Fruit fly (Drosophila melanogaster) S2 (cell line): ENCODE data around the gene CG34299.

ENCODE experiments used
- CG8478 ChIP-seq: fragments of >200 bp; optimal IDR thresholded peaks from 2 replicates; lab custom pipeline; 2018
- CTCF ChIP-seq, 2 experiments: fragments of >200 bp; optimal IDR thresholded peaks; 2 replicates each; lab custom pipeline; 2018

CG34299 gene

DNA sequence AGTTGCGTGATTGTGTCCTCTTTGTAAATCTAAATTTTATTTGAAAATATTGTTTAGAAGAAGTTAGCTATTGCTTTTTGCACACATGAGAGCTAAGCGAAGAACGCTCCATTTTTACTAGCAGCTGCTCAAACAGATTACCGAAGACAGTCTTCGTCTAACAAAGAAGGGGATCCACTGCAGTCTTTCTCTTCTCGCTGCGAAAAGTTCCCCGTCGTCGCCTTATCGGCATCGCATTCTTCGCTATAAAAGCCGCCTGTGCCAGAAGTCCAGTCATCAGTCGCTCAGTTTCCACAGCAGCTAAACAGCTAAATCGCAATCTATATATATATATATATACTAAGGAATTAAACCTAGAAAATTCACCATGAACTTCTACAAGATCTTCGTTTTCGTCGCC lies 33.2 kb upstream of the CG34299 start, which contains the start of gene CecC:
Gene CecC, plus strand, starts transcription at position 275 of the 400 bp plus-strand sequence.
- TF ChIP-seq CG8478 (lab: Kevin White, UChicago): no peak
- TF ChIP-seq CTCF (optimal IDR thresholded peaks at IDR 0.05; lab: Kevin White, UChicago): no peak

DNA sequence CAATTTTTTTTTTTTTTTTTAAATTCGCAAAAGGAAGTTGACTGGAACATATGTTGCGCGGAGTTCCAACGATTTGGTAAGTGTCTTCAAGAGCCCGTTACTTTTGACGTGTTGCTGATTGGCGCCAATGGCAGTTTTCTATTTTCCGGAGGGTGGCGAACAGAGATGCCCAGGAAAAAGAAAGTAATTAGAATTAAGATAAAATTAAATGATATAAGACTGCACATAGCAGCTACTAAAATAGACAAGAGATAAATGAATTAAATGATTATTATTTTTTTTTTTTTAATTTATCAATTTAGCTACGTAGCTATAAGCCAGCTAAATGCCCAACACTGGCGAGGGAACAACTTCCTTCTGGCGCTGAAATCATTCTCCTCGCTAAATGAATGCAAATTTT lies 27.1 kb upstream of the CG34299 start:
- TF ChIP-seq CG8478 (lab: Kevin White, UChicago) (no peak), CTCF (optimal IDR thresholded peaks at IDR 0.05; lab: Kevin White, UChicago) (no peak)

DNA sequence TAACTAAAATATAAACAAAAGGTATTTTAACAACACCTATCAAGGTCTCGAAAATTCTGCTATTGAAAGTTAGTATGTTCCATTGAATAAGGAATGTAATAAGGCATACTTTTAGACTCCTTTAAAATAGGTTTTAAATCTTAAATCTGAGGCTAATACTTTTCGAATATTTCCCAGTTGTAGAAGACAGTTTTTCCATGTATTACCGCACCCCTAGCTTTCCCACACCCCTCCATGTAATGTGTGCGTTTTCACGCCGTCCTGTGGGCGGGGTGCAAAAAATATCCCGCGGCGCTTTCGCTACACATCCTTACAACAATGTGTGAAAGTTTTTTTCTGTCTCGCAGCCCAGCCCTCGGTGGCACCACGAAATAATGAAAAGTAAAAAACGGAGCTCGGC lies 24.8 kb upstream of the CG34299 start:
- TF ChIP-seq CG8478 (lab: Kevin White, UChicago): no peak
- no peak for TF ChIP-seq CTCF (optimal IDR thresholded peaks at IDR 0.05; lab: Kevin White, UChicago)

DNA sequence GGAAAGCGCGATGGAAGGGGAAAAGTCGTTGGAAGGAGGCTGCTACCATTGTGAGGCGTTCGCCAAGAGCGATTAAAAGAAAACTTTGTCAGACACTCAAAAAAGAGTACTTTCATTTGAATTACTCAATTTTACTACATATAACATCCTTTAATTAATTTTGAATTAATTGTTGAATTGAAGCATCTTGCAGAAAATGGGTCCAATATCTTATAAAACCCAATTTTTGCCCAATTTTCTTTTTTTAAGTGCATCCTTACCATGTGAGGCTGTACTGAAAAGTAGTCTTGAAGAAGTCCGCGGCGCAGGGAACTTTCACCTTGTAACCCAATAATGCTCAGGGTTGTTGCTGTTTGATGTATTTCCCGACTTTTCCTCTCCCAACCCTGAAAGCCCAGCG lies 14.1 kb upstream of the CG34299 start:
- no peak for TF ChIP-seq CTCF (optimal IDR thresholded peaks at IDR 0.05; lab: Kevin White, UChicago)
- TF ChIP-seq CG8478 (lab: Kevin White, UChicago): no peak

DNA sequence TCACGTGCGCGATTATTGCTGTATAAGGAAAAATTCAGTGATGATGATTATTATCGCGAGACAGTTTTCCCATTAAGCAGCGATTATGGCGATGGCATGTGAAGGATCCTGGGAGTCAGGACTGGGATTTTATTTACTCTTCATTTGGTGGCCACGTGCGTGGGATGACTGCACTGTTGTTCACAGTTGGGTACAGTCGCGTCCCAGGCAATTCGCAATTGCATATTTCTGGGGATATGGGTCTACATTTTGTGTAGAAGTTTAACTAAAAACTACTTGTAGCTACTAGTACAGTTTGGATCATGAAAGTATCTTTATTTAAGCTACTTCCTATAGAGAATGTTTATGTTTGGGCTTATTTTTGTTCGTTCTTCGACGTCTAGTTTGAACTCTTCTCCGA lies 12.4 kb upstream of the CG34299 start:
- TF ChIP-seq CTCF (optimal IDR thresholded peaks at IDR 0.05; lab: Kevin White, UChicago): no peak
- no peak for TF ChIP-seq CG8478 (lab: Kevin White, UChicago)

DNA sequence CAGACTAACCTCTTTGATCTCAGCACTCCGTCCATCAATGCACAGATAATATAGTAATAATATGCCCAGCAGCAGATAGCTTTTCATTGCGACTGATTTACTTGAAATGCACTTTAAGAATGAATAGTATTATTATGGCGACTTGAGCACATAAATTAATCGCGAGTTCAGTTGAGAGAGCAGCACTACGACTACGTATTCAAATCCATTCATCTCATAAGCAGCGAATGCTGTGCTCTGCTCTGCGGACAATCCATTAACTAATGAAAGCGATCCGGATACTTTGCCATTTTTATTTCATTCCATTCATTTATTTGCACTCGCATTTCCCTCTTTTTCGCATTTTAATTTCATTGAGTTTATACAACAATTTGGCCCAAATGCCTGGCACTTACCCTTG lies 11.7 kb upstream of the CG34299 start, which contains the start of gene CG43448:
Gene CG43448, minus strand, starts transcription at position 101 of the 400 bp plus-strand sequence.
- TF ChIP-seq CTCF (optimal IDR thresholded peaks at IDR 0.05; lab: Kevin White, UChicago) (no peak), CG8478 (lab: Kevin White, UChicago) (no peak)

DNA sequence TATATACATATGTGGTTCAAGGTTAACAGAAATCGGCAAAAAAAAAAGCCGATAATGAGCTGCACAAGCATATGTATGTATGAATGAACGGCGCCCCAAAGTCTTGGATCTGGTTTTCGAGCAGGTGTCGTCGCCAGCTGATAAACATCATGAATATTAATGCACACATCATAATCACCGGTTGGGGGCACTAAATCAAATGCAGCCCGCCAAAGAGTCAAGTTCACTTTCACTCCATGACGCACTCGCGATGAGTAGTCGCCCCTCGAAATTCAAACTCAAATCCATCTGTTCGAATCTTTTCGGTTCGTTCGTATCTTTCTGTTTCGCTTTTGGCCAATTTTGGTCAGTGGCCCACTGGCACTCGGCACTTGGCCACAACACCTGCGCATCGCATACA lies 9.1 kb upstream of the CG34299 start:
- TF ChIP-seq CG8478 (lab: Kevin White, UChicago) (no peak), CTCF (optimal IDR thresholded peaks at IDR 0.05; lab: Kevin White, UChicago) (no peak)

DNA sequence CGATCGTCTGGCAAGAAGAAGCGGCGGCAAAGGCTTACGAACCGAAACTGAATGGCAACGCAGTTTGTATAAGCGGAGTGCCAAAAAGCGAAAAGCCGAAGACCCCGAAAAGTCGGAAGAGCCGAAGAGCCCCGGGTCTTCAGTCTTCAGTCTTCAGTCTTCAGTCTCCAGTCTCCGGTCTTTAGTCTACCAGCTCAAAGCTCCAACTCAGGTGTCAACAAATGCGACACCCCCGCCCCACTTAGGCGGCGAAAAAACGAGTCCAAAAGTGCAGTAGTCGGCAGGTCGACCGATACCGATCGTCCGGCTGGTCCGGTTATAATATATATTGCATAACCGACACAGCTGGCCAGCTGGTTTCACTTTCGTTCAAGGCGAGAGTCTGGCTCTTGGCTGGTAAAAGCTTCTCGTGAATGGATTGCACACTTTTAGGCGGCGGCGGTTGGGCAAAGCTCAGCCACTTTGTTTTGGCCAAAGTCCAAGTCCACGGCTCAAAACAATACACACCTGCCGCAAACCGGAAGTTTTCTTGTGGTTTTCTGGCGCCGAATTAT lies 6.0 kb upstream of the CG34299 start, which contains the start of gene CG9737:
Gene CG9737, minus strand, starts transcription at position 51 of the 554 bp plus-strand sequence.
- TF ChIP-seq CTCF (optimal IDR thresholded peaks at IDR 0.05; lab: Kevin White, UChicago) (no peak), CG8478 (lab: Kevin White, UChicago) (no peak)

DNA sequence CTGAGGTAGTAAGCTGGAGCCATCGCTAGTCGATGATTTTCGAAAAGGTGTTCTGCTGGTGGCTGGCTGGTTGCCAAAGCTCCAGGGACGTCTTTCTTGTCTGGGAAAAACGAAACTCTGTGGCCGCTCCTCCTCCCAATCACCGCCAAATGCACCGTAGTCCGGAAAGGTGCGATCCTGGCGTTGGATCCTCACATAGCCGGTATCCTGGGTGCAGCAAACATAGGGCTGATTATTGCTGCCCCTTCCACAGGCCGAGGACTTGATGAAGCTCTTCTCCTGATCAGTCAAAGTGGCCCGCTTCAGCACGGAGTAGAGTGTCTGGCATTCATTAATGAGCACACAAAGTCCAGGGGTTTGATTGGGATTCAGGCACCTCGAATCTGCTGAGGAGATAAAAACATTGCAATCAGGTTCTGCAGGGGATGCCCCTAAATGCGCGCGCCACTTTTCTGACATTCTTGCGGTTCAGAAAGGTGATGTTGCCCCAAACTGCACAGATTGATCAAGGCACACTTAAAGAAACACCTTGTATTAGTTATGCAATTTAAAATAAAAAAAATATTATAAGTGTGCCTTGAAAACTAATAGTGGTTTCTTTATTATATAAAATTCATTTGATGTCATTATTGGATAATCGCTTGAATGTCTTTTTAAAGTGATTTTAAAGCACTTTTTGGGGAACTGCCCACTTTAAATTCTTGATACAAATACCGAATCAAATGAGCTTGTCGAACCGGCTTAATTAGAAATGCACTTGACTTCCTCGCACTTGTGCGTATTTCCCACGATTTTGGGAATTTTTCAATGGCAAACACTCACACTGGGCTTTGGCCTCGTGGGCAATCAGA lies 3.4 kb upstream of the CG34299 start:
- TF ChIP-seq CTCF (optimal IDR thresholded peaks at IDR 0.05; lab: Kevin White, UChicago): no peak
- no peak for TF ChIP-seq CG8478 (lab: Kevin White, UChicago)

DNA sequence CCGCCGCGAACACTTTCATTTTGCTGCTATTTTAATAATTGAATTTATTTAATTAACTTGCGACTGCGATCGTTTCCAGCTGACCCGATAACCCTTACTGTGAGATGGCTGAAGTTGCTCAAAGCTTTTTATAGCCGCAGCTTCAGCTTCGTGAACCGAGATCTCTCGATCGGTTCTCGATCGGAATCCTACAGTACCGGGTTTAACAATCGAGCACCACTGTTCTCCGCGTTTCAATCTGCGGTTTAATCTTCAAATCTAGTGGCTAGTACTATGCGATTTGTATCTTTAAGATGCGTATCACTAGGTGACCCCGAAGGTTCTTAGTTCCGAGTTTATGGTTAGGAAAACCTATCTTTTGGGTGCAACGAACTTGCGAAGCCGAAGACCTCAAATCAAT lies 2.8 kb upstream of the CG34299 start, which contains the start of gene CG9733:
Gene CG9733, minus strand, starts transcription at position 101 of the 400 bp plus-strand sequence.
- TF ChIP-seq CTCF (optimal IDR thresholded peaks at IDR 0.05; lab: Kevin White, UChicago) (no peak), CG8478 (lab: Kevin White, UChicago) (no peak)

DNA sequence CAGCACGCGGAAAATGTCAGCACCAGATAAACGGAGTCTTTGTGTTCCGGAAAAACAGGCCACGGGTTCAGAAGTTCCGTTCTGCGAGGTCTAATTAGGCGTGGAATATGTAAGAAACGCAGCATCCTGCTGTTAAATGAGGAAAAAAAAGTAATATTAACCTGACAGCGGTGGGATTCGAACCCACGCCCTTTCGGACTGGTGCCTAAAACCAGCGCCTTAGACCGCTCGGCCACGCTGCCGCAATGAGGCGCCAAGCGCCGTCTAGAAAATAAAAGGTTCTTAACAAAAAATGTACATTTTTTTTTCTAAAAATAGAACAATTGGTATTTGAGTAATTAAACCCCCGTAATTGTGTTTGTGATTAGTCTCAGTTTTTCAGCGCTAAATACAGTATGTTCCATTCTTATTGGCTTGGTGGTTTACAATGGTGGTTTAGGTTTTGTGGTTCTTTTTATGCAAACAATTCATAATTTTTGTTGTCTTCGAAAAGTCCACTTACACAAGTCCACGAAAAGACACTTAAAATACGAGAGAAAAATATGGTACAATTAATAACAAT lies 1.5 kb upstream of the CG34299 start:
- no peak for TF ChIP-seq CG8478 (lab: Kevin White, UChicago)
- TF ChIP-seq CTCF (optimal IDR thresholded peaks at IDR 0.05; lab: Kevin White, UChicago): no peak

DNA sequence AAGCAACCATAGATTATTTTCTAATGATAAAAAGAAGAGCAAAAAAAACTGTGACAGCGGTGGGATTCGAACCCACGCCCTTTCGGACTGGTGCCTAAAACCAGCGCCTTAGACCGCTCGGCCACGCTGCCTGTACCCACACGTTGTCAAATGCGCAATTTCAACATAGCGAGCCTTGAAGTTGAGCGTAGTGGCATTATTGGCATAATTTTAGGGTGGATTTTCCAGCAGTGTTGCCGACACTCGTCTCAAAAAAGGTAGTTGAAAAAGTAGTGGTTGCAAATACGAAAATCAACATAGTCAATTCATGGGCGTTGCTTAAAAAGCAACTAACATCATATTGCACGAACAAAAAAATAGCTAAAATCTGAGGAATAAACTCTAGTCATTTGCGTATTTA lies 818 bp upstream of the CG34299 start:
- no peak for TF ChIP-seq CG8478 (lab: Kevin White, UChicago)
- no peak for TF ChIP-seq CTCF (optimal IDR thresholded peaks at IDR 0.05; lab: Kevin White, UChicago)

DNA sequence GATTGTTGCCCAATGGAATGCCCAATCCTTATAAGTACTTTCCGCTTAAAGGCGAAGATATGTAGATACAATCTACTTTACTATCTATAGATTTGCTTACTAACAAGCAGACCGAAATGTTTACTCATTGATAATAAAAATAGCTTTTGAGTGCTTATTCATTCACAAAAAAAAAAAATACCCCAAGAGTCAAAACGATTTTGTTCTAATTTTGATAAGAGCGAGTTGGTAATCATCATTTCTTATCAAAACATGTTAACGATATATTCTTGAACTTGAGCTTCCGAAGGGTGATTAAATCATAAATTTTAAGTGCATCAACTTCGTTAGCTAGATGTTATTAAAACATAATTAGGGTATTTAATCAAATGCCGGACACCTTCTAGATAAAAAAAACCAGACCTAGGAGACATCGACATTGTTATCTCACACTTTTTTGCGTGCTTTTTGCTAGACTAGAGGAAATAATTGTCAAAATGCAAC lies 1.2 kb downstream of the CG34299 start, which contains the start of gene CG9682:
Gene CG9682, plus strand, starts transcription at position 433 of the 483 bp plus-strand sequence.
- no peak for TF ChIP-seq CG8478 (lab: Kevin White, UChicago)
- TF ChIP-seq CTCF (optimal IDR thresholded peaks at IDR 0.05; lab: Kevin White, UChicago): no peak

DNA sequence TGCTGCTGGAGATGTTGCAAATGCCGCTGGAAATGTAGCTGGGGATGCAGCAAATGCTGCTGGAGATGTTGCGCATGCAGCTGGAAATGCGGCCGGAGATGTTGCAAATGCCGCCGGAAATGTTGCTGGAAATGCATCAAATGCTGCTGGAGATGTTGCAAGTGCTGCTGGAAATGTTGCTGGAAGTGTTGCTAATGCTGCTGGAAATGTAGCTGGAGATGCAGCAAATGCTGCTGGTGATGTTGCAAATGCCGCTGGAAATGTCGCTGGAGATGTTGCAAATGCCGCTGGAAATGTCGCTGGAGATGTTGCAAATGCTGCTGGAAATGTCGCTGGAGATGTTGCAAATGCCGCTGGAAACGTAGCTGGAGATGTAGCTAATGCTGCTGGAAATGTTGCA lies 2.9 kb downstream of the CG34299 start:
- no peak for TF ChIP-seq CTCF (optimal IDR thresholded peaks at IDR 0.05; lab: Kevin White, UChicago)
- TF ChIP-seq CG8478 (lab: Kevin White, UChicago): no peak

DNA sequence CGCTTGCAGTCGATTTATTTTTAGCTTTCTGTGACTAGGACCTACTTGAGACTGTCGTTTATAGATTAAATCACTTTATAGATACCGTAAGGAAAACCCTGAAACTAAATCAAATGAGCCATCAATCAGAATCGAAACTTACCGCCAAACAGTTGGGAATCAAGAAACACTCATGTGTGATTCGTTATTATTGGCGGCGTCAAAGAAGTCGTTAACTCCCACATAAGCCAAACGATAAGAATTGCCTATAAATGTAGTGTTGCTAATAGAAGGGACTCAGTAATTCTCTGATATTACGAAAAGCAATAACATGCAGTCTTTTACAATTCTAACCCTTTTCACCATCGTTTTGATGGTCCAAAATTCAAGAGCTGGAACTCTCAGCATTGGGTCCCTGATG lies 3.5 kb downstream of the CG34299 start, which contains the start of gene CG18404:
Gene CG18404, plus strand, starts transcription at position 301 of the 400 bp plus-strand sequence.
- TF ChIP-seq CG8478 (lab: Kevin White, UChicago) (no peak), CTCF (optimal IDR thresholded peaks at IDR 0.05; lab: Kevin White, UChicago) (no peak)
